Worm (Caenorhabditis elegans): ENCODE measurements around the gene Y46H3C.7.

- TF ChIP-seq ztf-11 (tag; optimal IDR thresholded peaks at IDR 0.05), result no peak
- TF ChIP-seq nhr-28 (tag; optimal IDR thresholded peaks at IDR 0.05), result no peak
- TF ChIP-seq ZK546.5 (tag; optimal IDR thresholded peaks at IDR 0.05), result no peak
- no peak for TF ChIP-seq ceh-82 (tag; optimal IDR thresholded peaks at IDR 0.05)
- no peak for TF ChIP-seq egl-27 (tag; optimal IDR thresholded peaks at IDR 0.05)
- no peak for TF ChIP-seq nfya-1 (tag; optimal IDR thresholded peaks at IDR 0.05; ENCODE audit: insufficient read depth)
- TF ChIP-seq lin-15B (tag; optimal IDR thresholded peaks at IDR 0.05), result no peak
- no peak for TF ChIP-seq aly-2 (tag; optimal IDR thresholded peaks at IDR 0.05)
- TF ChIP-seq tbx-2 (tag; optimal IDR thresholded peaks at IDR 0.05), result no peak
- no peak for TF ChIP-seq skn-1 (tag; optimal IDR thresholded peaks at IDR 0.05)
Measured at ce11 chrV:1734569-1734968, 40.7 kb upstream of the Y46H3C.7 start, which contains the start of gene str-160.

All from whole organism, L3 larva.